Worm (Caenorhabditis elegans) whole organism, L4/young adult: ENCODE results near the gene sea-2.

ENCODE experiments used
- dao-5 ChIP-seq: sonication (generic microtip); optimal IDR thresholded peaks from 2 replicates; lab custom pipeline; 2016; ENCODE audit warnings: missing genotype, missing genetic modification characterization, moderate library complexity, missing compliant biosample characterization
- him-1 ChIP-seq: sonication (generic microtip); optimal IDR thresholded peaks from 2 replicates; lab custom pipeline; 2016; ENCODE audit warnings: missing genotype, missing genetic modification reagents, missing genetic modification characterization, missing compliant biosample characterization

DNA sequence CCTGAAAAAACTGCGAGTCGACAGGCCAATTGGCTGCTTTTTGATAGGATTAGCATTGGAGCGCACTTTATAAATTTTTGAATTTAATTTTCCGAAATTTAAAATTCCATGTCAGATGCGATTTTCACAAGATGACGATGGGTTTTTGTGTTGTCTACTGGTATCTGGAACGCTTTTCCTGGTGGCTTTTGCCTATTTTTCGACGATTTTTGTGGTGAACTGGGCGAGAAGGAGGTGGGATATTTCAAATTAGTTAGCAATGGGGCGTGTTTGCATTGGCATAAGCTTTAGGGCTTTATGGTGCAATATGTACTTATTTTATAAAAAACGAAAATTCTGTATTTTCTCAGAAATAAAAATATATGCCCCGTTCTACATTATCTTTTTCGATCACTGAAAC lies 22.0 kb downstream of the sea-2 start, which contains the start of gene K10G6.9:
- TF ChIP-seq him-1 (no peak), dao-5 (tag; lab: Kevin White, UChicago) (no peak)
